Worm (Caenorhabditis elegans): Measurements from ENCODE around the gene F11E6.4.

Gene F11E6.4

DNA sequence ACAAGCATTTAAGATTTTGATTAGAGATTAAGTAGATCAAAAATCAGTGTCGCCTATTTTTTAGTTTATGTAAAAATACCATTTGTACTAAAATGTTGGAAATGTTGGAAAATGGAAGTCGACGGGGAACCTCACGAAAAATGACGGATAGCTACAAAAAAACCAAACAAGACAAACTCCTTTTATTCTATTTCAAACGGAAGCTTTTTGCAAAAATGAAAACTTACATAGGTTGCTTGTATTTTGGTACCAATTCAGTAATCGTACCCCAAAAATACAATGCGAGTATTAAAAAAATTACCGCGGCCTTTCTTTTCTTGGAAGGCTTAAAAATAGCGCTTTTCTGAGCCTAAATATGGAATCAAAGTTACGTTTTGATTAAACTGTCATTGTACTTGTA, 16.2 kb downstream of the F11E6.4 start:
- TF ChIP-seq lim-7 (GFP tag; IDR thresholded peaks at IDR 0.05) (no peak), tra-1 (GFP tag; IDR thresholded peaks at IDR 0.05) (no peak), snpc-1.2 (GFP tag; IDR thresholded peaks at IDR 0.05) (no peak), attf-4 (tag; optimal IDR thresholded peaks at IDR 0.05) (no peak), dve-1 (tag; optimal IDR thresholded peaks at IDR 0.05; ENCODE audit: insufficient read depth) (no peak), unc-62 (GFP tag; optimal IDR thresholded peaks at IDR 0.05 in 1 of 2) (peak in 1 of 2 experiments; percentile 94), unc-62 (tag; optimal IDR thresholded peaks at IDR 0.05) (no peak)

DNA sequence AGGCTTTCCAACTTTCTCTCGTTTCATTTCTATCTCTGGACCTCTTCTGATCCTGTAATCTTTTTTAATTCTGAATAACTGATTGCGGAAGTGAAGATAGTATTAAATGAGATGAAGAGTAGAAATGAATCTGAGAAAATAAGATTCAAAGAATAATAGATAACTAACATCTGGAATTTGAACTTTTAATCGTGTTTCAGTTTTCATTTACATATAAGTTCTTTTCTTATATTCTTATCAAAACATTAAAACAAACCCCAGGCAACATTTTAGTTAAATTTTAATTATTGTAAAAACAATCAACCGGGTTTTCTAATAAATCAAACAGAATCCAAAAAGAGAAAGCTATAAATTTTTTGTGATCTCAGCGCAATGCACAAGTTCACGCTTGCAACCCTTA, 17.0 kb downstream of the F11E6.4 start:
- TF ChIP-seq aha-1 (tag) (peak; percentile 92), spr-1 (tag; optimal IDR thresholded peaks at IDR 0.05) (no peak), ceh-44 (GFP tag; IDR thresholded peaks at IDR 0.05) (no peak)

DNA sequence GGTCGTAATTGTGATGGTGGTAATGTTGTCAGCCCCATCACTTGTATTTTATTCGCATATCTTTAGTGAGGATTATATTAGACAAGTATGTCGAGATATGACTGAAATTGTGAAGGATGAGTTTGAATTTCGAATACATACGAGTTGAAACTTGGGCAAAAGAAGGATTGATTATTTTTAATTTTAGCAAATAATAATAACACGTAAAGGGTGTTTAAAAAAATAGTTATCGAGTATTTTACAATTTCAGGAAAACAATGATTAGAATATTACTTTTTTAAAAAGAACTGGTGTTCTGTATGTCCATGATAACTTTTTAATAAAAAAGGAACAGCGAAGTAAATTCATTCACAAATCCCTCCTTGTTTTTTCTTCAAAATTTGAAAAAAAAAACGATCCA, 19.7 kb downstream of the F11E6.4 start, which contains the start of gene F11E6.8:
TSS of gene F11E6.8 (minus strand) at position 101 of the 400 bp plus-strand sequence.
- TF ChIP-seq ceh-32 (tag; optimal IDR thresholded peaks at IDR 0.05; ENCODE audit: poor library complexity): no peak
- no peak for TF ChIP-seq ceh-62 (tag; optimal IDR thresholded peaks at IDR 0.05)
- TF ChIP-seq zfp-2 (tag; optimal IDR thresholded peaks at IDR 0.05): no peak
- no peak for TF ChIP-seq Y105C5A.15 (GFP tag; IDR thresholded peaks at IDR 0.05)
- TF ChIP-seq mep-1 (tag; optimal IDR thresholded peaks at IDR 0.05): no peak
- TF ChIP-seq saeg-2 (GFP tag; IDR thresholded peaks at IDR 0.05): no peak
- TF ChIP-seq unc-62 (GFP tag; optimal IDR thresholded peaks at IDR 0.05 in 1 of 2): no peak
- no peak for TF ChIP-seq unc-62 (tag; optimal IDR thresholded peaks at IDR 0.05)
- TF ChIP-seq mxl-3 (GFP tag; optimal IDR thresholded peaks at IDR 0.05): no peak
- no peak for TF ChIP-seq ctbp-1 (GFP tag; IDR thresholded peaks at IDR 0.05)
- no peak for TF ChIP-seq lin-13 (GFP tag; optimal IDR thresholded peaks at IDR 0.05)
- no peak for TF ChIP-seq mxl-2 (GFP tag; conservative IDR thresholded peaks at IDR 0.05)
- TF ChIP-seq zip-11 (GFP tag; IDR thresholded peaks at IDR 0.05): no peak
- TF ChIP-seq Y48G9A.11 (GFP tag; IDR thresholded peaks at IDR 0.05): no peak
- no peak for TF ChIP-seq F44E2.7 (GFP tag; IDR thresholded peaks at IDR 0.05)
- no peak for TF ChIP-seq set-16 (GFP tag; IDR thresholded peaks at IDR 0.05)
- TF ChIP-seq daf-12 (tag; optimal IDR thresholded peaks at IDR 0.05): no peak
- TF ChIP-seq zip-2 (tag; optimal IDR thresholded peaks at IDR 0.05): no peak
- no peak for TF ChIP-seq hif-1 (tag; optimal IDR thresholded peaks at IDR 0.05)
- TF ChIP-seq nhr-25 (tag; optimal IDR thresholded peaks at IDR 0.05; ENCODE audit: borderline replicate concordance, insufficient read depth): no peak

DNA sequence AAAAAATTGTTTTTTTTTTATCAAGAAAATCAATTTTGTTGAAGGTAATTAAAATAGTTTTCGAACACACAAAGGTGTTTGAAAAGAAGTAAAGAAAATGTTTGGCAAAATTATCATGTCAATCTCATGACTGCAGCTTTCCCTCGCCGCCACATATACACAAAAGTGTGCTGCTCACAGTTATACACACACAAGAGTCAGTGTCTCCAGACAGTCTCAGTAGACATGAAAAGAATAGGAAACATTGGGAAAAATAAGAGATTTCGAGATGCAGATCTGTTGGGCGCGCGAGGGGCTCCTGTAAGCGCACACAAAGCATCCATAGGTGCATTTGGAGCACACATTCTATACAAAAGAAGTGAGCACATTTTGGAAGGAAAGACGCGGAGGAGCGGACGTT, 21.8 kb downstream of the F11E6.4 start:
- TF ChIP-seq D1046.2 (GFP tag; IDR thresholded peaks at IDR 0.05): no peak
- no peak for TF ChIP-seq nhr-6 (tag; optimal IDR thresholded peaks at IDR 0.05)
- TF ChIP-seq set-16 (GFP tag; IDR thresholded peaks at IDR 0.05): no peak
- TF ChIP-seq dve-1 (tag; optimal IDR thresholded peaks at IDR 0.05; ENCODE audit: insufficient read depth): peak; percentile 64
- TF ChIP-seq zip-11 (GFP tag; IDR thresholded peaks at IDR 0.05): no peak
- TF ChIP-seq hlh-30 (tag; optimal IDR thresholded peaks at IDR 0.05; ENCODE audit: insufficient read depth): no peak
- TF ChIP-seq ceh-44 (GFP tag; IDR thresholded peaks at IDR 0.05): no peak
- no peak for TF ChIP-seq T26A8.4 (GFP tag; IDR thresholded peaks at IDR 0.05)

DNA sequence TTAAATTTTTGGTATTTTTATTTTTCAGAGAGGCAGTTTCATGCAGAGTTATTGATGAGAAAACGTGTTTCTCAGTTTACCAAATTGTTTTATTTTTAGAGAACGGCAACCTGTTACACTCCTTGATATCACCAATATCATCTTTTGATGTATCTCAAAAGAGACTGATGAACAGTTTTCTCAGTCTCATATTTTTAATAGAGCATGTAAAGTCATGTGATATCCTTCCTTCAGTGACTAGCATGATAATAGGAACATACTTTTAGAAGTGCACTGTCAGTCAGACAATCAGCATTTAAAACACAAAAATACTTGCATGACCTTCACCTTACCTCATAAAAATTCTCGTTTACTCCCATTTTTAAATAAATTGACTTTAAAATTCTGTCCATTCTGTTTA, 27.7 kb downstream of the F11E6.4 start, which contains the start of gene F11E6.11:
TSS of gene F11E6.11 (plus strand) at position 325 of the 400 bp plus-strand sequence.
- TF ChIP-seq unc-62 (GFP tag; optimal IDR thresholded peaks at IDR 0.05 in 1 of 2) (no peak), unc-62 (tag; optimal IDR thresholded peaks at IDR 0.05) (no peak), nhr-28 (tag; optimal IDR thresholded peaks at IDR 0.05) (peak; percentile 23), pha-4 (GFP tag; IDR thresholded peaks at IDR 0.05) (no peak), pha-4 (tag; optimal IDR thresholded peaks at IDR 0.05) (no peak), zip-11 (GFP tag; IDR thresholded peaks at IDR 0.05) (no peak), mdl-1 (tag; optimal IDR thresholded peaks at IDR 0.05) (peak in 1 of 2 experiments; percentile 20), hlh-11 (tag; optimal IDR thresholded peaks at IDR 0.05) (peak; percentile 4), hlh-30 (tag; optimal IDR thresholded peaks at IDR 0.05; ENCODE audit: insufficient read depth) (peak; percentile 77), dve-1 (tag; optimal IDR thresholded peaks at IDR 0.05; ENCODE audit: insufficient read depth) (peak; percentile 40), skn-1 (tag; optimal IDR thresholded peaks at IDR 0.05) (no peak)

All from whole organism, L4 larva.